Worm (Caenorhabditis elegans) whole organism, L4/young adult: ENCODE results near the gene T27E4.5.

Experiments used
- W03F9.2 ChIP-seq: fragments of 150-350 bp; optimal IDR thresholded peaks from 2 replicates; lab custom pipeline; 2014; ENCODE audit warnings: missing biosample characterization, missing genetic modification characterization
- dao-5 ChIP-seq: sonication (generic microtip); optimal IDR thresholded peaks from 2 replicates; lab custom pipeline; 2016; ENCODE audit warnings: missing genotype, missing genetic modification characterization, moderate library complexity, missing compliant biosample characterization
- him-1 ChIP-seq: sonication (generic microtip); optimal IDR thresholded peaks from 2 replicates; lab custom pipeline; 2016; ENCODE audit warnings: missing genotype, missing genetic modification reagents, missing genetic modification characterization, missing compliant biosample characterization

ce11 chrV:9075827-9076226 lies 6.2 kb upstream of the T27E4.5 start:
- TF ChIP-seq W03F9.2 (no peak), him-1 (tag; lab: Kevin White, UChicago) (no peak), dao-5 (tag; lab: Kevin White, UChicago) (no peak)
